Worm (Caenorhabditis elegans): ENCODE data around the gene C40C9.3.
A peak's percentile ranks its signal among the peaks of the same experiment; 100 is the strongest.

The C40C9.3 gene

DNA sequence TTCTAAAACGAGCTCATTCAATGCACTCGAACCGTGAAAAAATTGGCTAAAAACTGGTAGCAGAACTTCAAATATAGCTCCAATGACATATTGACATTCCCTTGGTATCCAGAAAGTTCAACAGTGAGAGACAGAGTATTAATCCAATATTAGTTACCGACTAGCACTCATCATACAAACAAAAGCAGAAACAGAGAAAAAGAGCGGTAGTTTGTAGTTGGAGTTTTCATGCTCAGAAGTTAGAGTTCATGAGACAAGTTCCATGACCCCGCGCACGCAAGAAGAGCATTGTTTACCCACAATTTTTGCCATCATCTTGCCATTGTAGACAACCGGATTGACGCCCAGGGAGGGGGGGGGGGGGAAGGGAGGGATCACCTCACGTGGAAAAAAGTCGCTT lies 6.9 kb downstream of the C40C9.3 start:
- TF ChIP-seq ceh-90 (tag; optimal IDR thresholded peaks at IDR 0.05) (no peak), nhr-71 (tag; optimal IDR thresholded peaks at IDR 0.05) (no peak), nhr-85 (tag) (peak; percentile 4)

DNA sequence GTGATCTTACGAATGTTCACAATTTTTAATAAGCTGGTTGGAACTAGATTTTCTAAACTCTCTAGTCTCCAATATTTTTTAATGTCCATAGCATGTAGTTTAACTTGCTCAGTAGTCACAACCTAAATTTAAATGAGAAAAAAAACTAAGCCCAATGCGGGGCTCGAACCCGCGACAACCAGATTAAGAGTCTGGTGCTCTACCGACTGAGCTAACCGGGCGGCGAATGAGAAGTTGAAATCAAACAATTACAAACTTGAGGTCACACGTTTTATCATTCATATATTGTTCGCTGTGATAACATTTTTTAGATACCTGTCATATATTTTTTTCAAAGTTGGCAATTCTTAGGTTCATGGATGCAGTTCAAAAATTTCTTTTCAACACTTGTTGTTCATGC lies 8.4 kb downstream of the C40C9.3 start:
- TF ChIP-seq elt-2 (tag; optimal IDR thresholded peaks at IDR 0.05) (no peak), hlh-4 (tag; optimal IDR thresholded peaks at IDR 0.05) (no peak), nhr-90 (tag; optimal IDR thresholded peaks at IDR 0.05; ENCODE audit: poor library complexity) (peak; percentile 26), fkh-4 (tag; optimal IDR thresholded peaks at IDR 0.05; ENCODE audit: borderline replicate concordance) (no peak), ceh-8 (GFP tag; optimal IDR thresholded peaks at IDR 0.05) (no peak), nhr-47 (tag; optimal IDR thresholded peaks at IDR 0.05) (peak; percentile 0), C34B4.2 (tag; optimal IDR thresholded peaks at IDR 0.05) (no peak), efl-3 (GFP tag; optimal IDR thresholded peaks at IDR 0.05) (no peak), dsc-1 (tag; optimal IDR thresholded peaks at IDR 0.05) (peak; percentile 22), nhr-28 (tag; optimal IDR thresholded peaks at IDR 0.05) (no peak), dpl-1 (GFP tag; optimal IDR thresholded peaks at IDR 0.05) (no peak), tbx-2 (tag; optimal IDR thresholded peaks at IDR 0.05) (no peak), rnt-1 (tag; optimal IDR thresholded peaks at IDR 0.05) (peak; percentile 10), snu-23 (GFP tag; optimal IDR thresholded peaks at IDR 0.05) (peak; percentile 21), nhr-71 (tag; optimal IDR thresholded peaks at IDR 0.05) (peak; percentile 34), efl-1 (optimal IDR thresholded peaks at IDR 0.05) (no peak), efl-1 (GFP tag; optimal IDR thresholded peaks at IDR 0.05 in 1 of 2) (peak in 1 of 2 experiments; percentile 71), unc-98 (GFP tag; IDR thresholded peaks at IDR 0.05) (no peak), mef-2 (tag; optimal IDR thresholded peaks at IDR 0.05) (no peak), nhr-85 (tag) (no peak), nhr-19 (GFP tag; conservative IDR thresholded peaks at IDR 0.05) (0 out of 2 replicates have a peak, but pooled peaks have one; percentile 17), hlh-17 (GFP tag; optimal IDR thresholded peaks at IDR 0.05; ENCODE audit: borderline replicate concordance) (no peak), nhr-20 (tag; optimal IDR thresholded peaks at IDR 0.05) (peak; percentile 11), sptf-1 (tag; optimal IDR thresholded peaks at IDR 0.05) (no peak), lin-35 (GFP tag; optimal IDR thresholded peaks at IDR 0.05) (peak in 1 of 2 experiments; percentile 14)

DNA sequence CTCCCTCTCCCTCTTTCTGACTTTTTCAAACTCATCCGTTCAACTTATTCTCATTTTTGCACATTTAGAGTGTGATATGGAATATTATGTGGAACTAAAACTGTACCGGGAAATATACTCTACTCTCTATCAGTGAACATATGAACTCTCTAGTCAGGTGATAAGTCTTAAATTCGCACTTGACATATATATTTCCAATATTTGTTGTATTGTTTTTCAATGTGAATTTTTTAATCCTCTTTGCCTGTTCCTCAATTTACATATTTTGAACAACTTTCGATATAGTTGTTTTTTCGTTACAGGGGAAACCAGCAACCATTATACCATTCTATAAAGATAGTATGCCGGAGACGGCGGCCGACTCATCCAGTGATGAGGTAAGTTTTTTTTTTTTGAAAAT lies 12.8 kb downstream of the C40C9.3 start, which contains the start of gene C04A11.1:
Gene C04A11.1, plus strand, starts transcription at position 301 of the 400 bp plus-strand sequence.
- TF ChIP-seq lin-13 (GFP tag; optimal IDR thresholded peaks at IDR 0.05) (no peak), aha-1 (tag; optimal IDR thresholded peaks at IDR 0.05) (no peak), nhr-77 (tag; optimal IDR thresholded peaks at IDR 0.05) (no peak), irx-1 (tag; optimal IDR thresholded peaks at IDR 0.05) (no peak), nhr-12 (tag; optimal IDR thresholded peaks at IDR 0.05) (no peak)

DNA sequence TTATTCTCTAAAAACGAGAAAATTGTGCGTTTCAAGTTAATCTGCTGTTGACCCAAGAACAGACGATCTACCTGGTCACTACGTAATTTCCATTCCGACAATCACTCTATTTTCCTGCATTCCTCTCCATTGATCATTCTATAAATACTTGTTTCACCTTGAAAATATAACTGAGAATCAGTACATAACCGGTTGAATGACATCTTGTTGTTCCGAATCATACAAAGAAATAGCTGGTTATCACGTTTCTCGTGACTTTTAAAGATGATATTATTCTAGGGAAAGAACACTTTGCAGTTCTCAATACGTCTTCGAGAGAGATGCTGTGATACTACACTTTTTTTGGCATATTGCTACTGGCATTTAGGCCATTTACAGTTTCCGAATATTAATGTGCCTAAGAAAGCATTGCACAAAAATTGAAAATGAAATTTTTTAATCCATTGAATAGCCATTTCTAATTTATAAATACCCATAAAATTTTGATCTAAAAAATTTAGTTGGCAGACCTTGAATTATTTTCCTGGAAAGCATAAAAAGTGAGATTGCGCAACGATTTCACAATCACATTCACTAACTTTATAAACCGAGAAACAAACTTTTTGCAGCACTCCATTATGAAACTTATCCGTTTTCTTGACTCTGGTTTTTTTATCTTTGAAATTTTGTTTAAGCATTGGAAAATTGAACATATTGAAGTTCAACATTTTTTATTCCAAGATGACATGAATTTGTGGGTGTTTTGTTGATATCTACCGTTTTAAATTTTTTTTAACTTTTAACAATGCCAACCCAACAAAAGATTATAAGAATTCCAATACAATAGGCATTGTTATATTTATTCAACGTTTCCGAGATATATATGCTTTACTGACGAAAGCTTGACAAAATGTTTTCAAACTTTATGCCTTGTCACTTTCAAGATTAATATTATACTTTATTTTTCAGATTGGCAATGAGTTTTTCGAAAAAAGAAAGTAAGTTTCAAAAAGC lies 16.5 kb downstream of the C40C9.3 start, which contains the start of gene C04A11.5:
Gene C04A11.5, plus strand, starts transcription at position 943 of the 993 bp plus-strand sequence.
- TF ChIP-seq grh-1 (GFP tag; IDR thresholded peaks at IDR 0.05) (peak; percentile 76), pag-3 (tag; optimal IDR thresholded peaks at IDR 0.05; ENCODE audit: borderline replicate concordance, insufficient read depth) (peak; percentile 6), ces-1 (GFP tag; optimal IDR thresholded peaks at IDR 0.05) (no peak), mep-1 (tag; optimal IDR thresholded peaks at IDR 0.05) (peak; percentile 1), unc-86 (tag; optimal IDR thresholded peaks at IDR 0.05) (no peak), snpc-4 (tag; optimal IDR thresholded peaks at IDR 0.05) (no peak), fkh-4 (tag; optimal IDR thresholded peaks at IDR 0.05; ENCODE audit: borderline replicate concordance) (no peak), rnt-1 (tag; optimal IDR thresholded peaks at IDR 0.05) (no peak), dpl-1 (GFP tag; optimal IDR thresholded peaks at IDR 0.05) (no peak), jun-1 (tag; optimal IDR thresholded peaks at IDR 0.05) (no peak), xbp-1 (tag; optimal IDR thresholded peaks at IDR 0.05) (no peak), lin-15B (tag; optimal IDR thresholded peaks at IDR 0.05) (no peak), isw-1 (GFP tag; IDR thresholded peaks at IDR 0.05) (no peak), swsn-7 (tag; optimal IDR thresholded peaks at IDR 0.05) (no peak), alr-1 (tag; optimal IDR thresholded peaks at IDR 0.05; ENCODE audit: borderline replicate concordance) (no peak), efl-3 (GFP tag; optimal IDR thresholded peaks at IDR 0.05) (no peak), sox-4 (tag; optimal IDR thresholded peaks at IDR 0.05) (no peak), mab-9 (GFP tag; IDR thresholded peaks at IDR 0.05) (no peak), zip-4 (GFP tag; optimal IDR thresholded peaks at IDR 0.05) (no peak), nhr-28 (tag; optimal IDR thresholded peaks at IDR 0.05) (no peak), lin-13 (GFP tag; optimal IDR thresholded peaks at IDR 0.05) (no peak)
